Worm (Caenorhabditis elegans): ENCODE data around the gene vha-18.

- TF ChIP-seq lsy-2 (tag; optimal IDR thresholded peaks at IDR 0.05) (no peak), vab-15 (tag; optimal IDR thresholded peaks at IDR 0.05) (no peak), lin-35 (GFP tag; optimal IDR thresholded peaks at IDR 0.05) (no peak), hlh-4 (tag; optimal IDR thresholded peaks at IDR 0.05) (no peak), nhr-12 (tag; optimal IDR thresholded peaks at IDR 0.05) (no peak), nhr-90 (tag; optimal IDR thresholded peaks at IDR 0.05; ENCODE audit: poor library complexity) (no peak), egl-27 (tag; optimal IDR thresholded peaks at IDR 0.05) (no peak), fkh-4 (tag; optimal IDR thresholded peaks at IDR 0.05; ENCODE audit: borderline replicate concordance) (no peak), fos-1 (tag; optimal IDR thresholded peaks at IDR 0.05) (no peak)
Observed at ce11 chrV:8380076-8380475, 33.2 kb downstream of the vha-18 start.

All from whole organism, L1 larva.